Worm (Caenorhabditis elegans): ENCODE results near the gene F28H7.8.

DNA sequence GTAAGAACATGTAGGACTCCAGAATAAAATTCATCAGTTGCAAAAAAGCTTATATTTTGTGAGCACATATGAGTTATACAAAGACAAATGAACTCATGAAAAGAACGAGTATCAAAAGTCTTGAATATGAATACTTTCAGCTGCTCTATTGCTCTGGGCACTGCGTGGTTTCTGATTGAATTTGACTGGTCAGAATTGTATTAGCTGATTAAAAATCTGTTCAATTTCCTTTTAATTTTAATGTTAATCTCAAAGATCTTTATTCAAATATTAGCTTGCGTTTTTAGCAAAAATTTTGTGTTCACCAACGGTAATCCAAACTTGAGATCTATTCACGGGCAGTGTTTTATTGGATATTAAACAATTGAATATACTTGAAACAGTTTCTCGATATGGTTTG is 39.3 kb downstream of the F28H7.8 start, which contains the start of gene srh-184:
- TF ChIP-seq lin-11 (tag; optimal IDR thresholded peaks at IDR 0.05): no peak
- no peak for TF ChIP-seq fos-1 (tag; optimal IDR thresholded peaks at IDR 0.05)
- no peak for TF ChIP-seq zag-1 (tag; optimal IDR thresholded peaks at IDR 0.05)
- no peak for TF ChIP-seq nhr-25 (tag; optimal IDR thresholded peaks at IDR 0.05)
- no peak for TF ChIP-seq mbf-1 (tag; optimal IDR thresholded peaks at IDR 0.05)
- TF ChIP-seq ceh-82 (tag; optimal IDR thresholded peaks at IDR 0.05): no peak
- no peak for TF ChIP-seq ama-1 (optimal IDR thresholded peaks at IDR 0.05)

All from whole organism, L2 larva.